Fruit fly (Drosophila melanogaster): Measurements from ENCODE around the gene CG18809.
A peak's percentile ranks its signal among the peaks of the same experiment; 100 is the strongest.

Gene CG18809

dm6 chrX:19752344-19752743, 8.2 kb upstream of the CG18809 start (continued):
- peak; percentile 84 for TF ChIP-seq Ets65A (GFP tag)
- TF ChIP-seq mirr (GFP tag; optimal IDR thresholded peaks at IDR 0.05): peak; percentile 95
- no peak for TF ChIP-seq CG7357 (GFP tag; IDR thresholded peaks at IDR 0.05)
- no peak for TF ChIP-seq Fer2 (tag; optimal IDR thresholded peaks at IDR 0.05)
- no peak for TF ChIP-seq zf30C (GFP tag; optimal IDR thresholded peaks at IDR 0.05)
- TF ChIP-seq CG11696 (GFP tag; IDR thresholded peaks at IDR 0.05): no peak
- no peak for TF ChIP-seq CG8388 (GFP tag; optimal IDR thresholded peaks at IDR 0.05)
- TF ChIP-seq CG6683 (GFP tag; optimal IDR thresholded peaks at IDR 0.05): no peak
- TF ChIP-seq Hmx (GFP tag; optimal IDR thresholded peaks at IDR 0.05): no peak
- peak in 1 of 2 experiments; percentile 44 for TF ChIP-seq Pdp1 (GFP tag; optimal IDR thresholded peaks at IDR 0.05)
- no peak for TF ChIP-seq ind (GFP tag; optimal IDR thresholded peaks at IDR 0.05)
- 0 out of 2 replicates have a peak, but pooled peaks have one; percentile 30 for TF ChIP-seq GATAe (GFP tag; conservative IDR thresholded peaks at IDR 0.05)
- TF ChIP-seq Poxn (GFP tag; IDR thresholded peaks at IDR 0.05): no peak
- no peak for TF ChIP-seq HLHmδ (GFP tag; optimal IDR thresholded peaks at IDR 0.05)

- TF ChIP-seq Hr3 (GFP tag; optimal IDR thresholded peaks at IDR 0.05) (no peak), mld (GFP tag; IDR thresholded peaks at IDR 0.05; ENCODE audit: partially characterized antibody) (peak; percentile 60; the same call in 1 of the 3 replicates), CG42726 (GFP tag; IDR thresholded peaks at IDR 0.05; ENCODE audit: partially characterized antibody) (peak; percentile 67; the same call in 1 of the 2 replicates), sr (GFP tag; IDR thresholded peaks at IDR 0.05) (0 out of 3 replicates have a peak, but pooled peaks have one; percentile 43), gce (GFP tag; IDR thresholded peaks at IDR 0.05) (0 out of 3 replicates have a peak, but pooled peaks have one; percentile 45), Dll (GFP tag; IDR thresholded peaks at IDR 0.05; ENCODE audit: partially characterized antibody) (peak; percentile 76), Adf1 (GFP tag; IDR thresholded peaks at IDR 0.05) (peak; percentile 60; the same call in 1 of the 2 replicates), HmgZ (tag; optimal IDR thresholded peaks at IDR 0.05) (peak; percentile 64), tll (GFP tag; optimal IDR thresholded peaks at IDR 0.05) (peak in 1 of 2 experiments; percentile 10), CG8290 (GFP tag; optimal IDR thresholded peaks at IDR 0.05) (peak; percentile 54), CG8290 (tag; optimal IDR thresholded peaks at IDR 0.05) (peak; percentile 86 to 93), crp (GFP tag; optimal IDR thresholded peaks at IDR 0.05) (peak in 1 of 2 experiments; percentile 72), CG13624 (GFP tag; optimal IDR thresholded peaks at IDR 0.05) (peak; percentile 76), BEAF-32 (GFP tag; optimal IDR thresholded peaks at IDR 0.05) (peak; percentile 58), CG10366 (GFP tag; IDR thresholded peaks at IDR 0.05) (peak; percentile 34; the same call in 1 of the 2 replicates), ERR (GFP tag; optimal IDR thresholded peaks at IDR 0.05) (peak; percentile 28), CG15514 (GFP tag; optimal IDR thresholded peaks at IDR 0.05) (peak; percentile 77), Sry-δ (GFP tag; optimal IDR thresholded peaks at IDR 0.05) (peak; percentile 70), ara (GFP tag; IDR thresholded peaks at IDR 0.05) (peak; percentile 36; the same call in 1 of the 2 replicates), Xbp1 (GFP tag; optimal IDR thresholded peaks at IDR 0.05) (peak; percentile 1), salm (tag; optimal IDR thresholded peaks at IDR 0.05) (peak; percentile 11), bbx (GFP tag; IDR thresholded peaks at IDR 0.05; ENCODE audit: partially characterized antibody) (peak; percentile 65), chinmo (GFP tag; IDR thresholded peaks at IDR 0.05; ENCODE audit: partially characterized antibody) (peak; percentile 91), eyg (GFP tag; optimal IDR thresholded peaks at IDR 0.05) (peak; percentile 3), Xrp1 (GFP tag; IDR thresholded peaks at IDR 0.05) (no peak), Hsf (GFP tag; optimal IDR thresholded peaks at IDR 0.05) (no peak), CG12299 (tag; optimal IDR thresholded peaks at IDR 0.05) (peak; percentile 42), Usf (GFP tag; optimal IDR thresholded peaks at IDR 0.05) (no peak), Pdp1 (GFP tag; optimal IDR thresholded peaks at IDR 0.05) (peak; percentile 21 to 59), chm (GFP tag; IDR thresholded peaks at IDR 0.05) (peak; percentile 66; the same call in 1 of the 2 replicates), gcm (GFP tag; optimal IDR thresholded peaks at IDR 0.05) (peak; percentile 56), E2f2 (GFP tag; IDR thresholded peaks at IDR 0.05) (peak; percentile 67), CG12744 (GFP tag; optimal IDR thresholded peaks at IDR 0.05) (no peak), HmgD (GFP tag; optimal IDR thresholded peaks at IDR 0.05) (peak; percentile 70), CG14710 (tag; optimal IDR thresholded peaks at IDR 0.05) (peak; percentile 38)
These were observed 6.6 kb upstream of the CG18809 start, which contains the start of gene Abcd3 for dm6 chrX:19750626-19751149. Gene Abcd3, plus strand, starts transcription at chrX:19750770.

All from whole organism, embryonic.